Worm (Caenorhabditis elegans) whole organism, L3 larva: Measurements from ENCODE around the gene C53A5.17.

ENCODE experiments used
- ZK546.5 ChIP-seq: sonication (generic microtip); optimal IDR thresholded peaks from 2 replicates; lab custom pipeline; 2017; ENCODE audit warnings: missing biosample characterization, missing genetic modification characterization
- egl-5 ChIP-seq: fragments of 150-350 bp; optimal IDR thresholded peaks from 2 replicates; lab custom pipeline; 2017; ENCODE audit warnings: missing biosample characterization, missing genetic modification reagents, missing genetic modification characterization, inconsistent platforms
- nfya-1 ChIP-seq: sonication (generic microtip); optimal IDR thresholded peaks from 2 replicates; lab custom pipeline; 2017; ENCODE audit warnings: missing genetic modification characterization, mild to moderate bottlenecking, missing compliant biosample characterization, antibody characterized with exemption, moderate library complexity; ENCODE audit not compliant: insufficient read depth
- nhr-11 ChIP-seq: fragments of 150-350 bp; optimal IDR thresholded peaks from 2 replicates; lab custom pipeline; 2014; ENCODE audit warnings: missing biosample characterization, missing genetic modification characterization
- nhr-12 ChIP-seq: fragments of 150-350 bp; optimal IDR thresholded peaks from 2 replicates; lab custom pipeline; 2014; ENCODE audit warnings: missing biosample characterization, missing genetic modification characterization
- nhr-28 ChIP-seq: fragments of 150-350 bp; optimal IDR thresholded peaks from 2 replicates; lab custom pipeline; 2014; ENCODE audit warnings: missing biosample characterization, missing genetic modification characterization
- nhr-77 ChIP-seq: fragments of 150-350 bp; optimal IDR thresholded peaks from 2 replicates; lab custom pipeline; 2014; ENCODE audit warnings: missing biosample characterization, missing genetic modification characterization
- skn-1 ChIP-seq: fragments of 150-350 bp; optimal IDR thresholded peaks from 2 replicates; lab custom pipeline; 2014; ENCODE audit warnings: missing biosample characterization, missing genetic modification characterization
- unc-39 ChIP-seq: sonication (generic microtip); optimal IDR thresholded peaks from 4 replicates; lab custom pipeline; 2017; ENCODE audit warnings: missing biosample characterization, missing genetic modification characterization

DNA sequence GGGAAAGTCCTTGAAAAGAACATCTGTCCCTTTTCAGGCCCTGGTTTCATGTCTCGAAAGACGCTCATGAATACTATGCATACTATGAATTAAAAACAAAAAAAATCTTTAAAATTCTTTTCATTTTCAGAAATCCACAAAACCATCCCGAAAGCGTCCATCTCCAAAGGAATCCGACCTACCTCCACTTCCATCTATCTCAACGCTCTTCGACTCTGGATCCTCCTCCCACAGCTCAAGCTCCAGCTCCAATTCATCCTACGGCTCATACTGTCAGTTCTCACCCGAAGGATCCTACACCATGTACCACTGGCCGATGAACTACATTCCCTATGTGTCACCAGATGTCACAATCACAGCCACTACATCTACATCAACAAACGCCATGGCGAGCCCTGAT lies 12.3 kb downstream of the C53A5.17 start:
- TF ChIP-seq nhr-11 (tag; lab: Kevin White, UChicago) (no peak), nhr-28 (tag; lab: Kevin White, UChicago) (no peak), nfya-1 (no peak), nhr-77 (tag; lab: Kevin White, UChicago) (no peak), skn-1 (tag; lab: Kevin White, UChicago) (no peak), nhr-12 (tag; lab: Kevin White, UChicago) (no peak), ZK546.5 (tag; lab: Kevin White, UChicago) (no peak), egl-5 (tag; lab: Kevin White, UChicago) (no peak), unc-39 (tag; lab: Kevin White, UChicago) (no peak)
